Worm (Caenorhabditis elegans): ENCODE data around the gene ccdc-149.

The ccdc-149 gene

DNA sequence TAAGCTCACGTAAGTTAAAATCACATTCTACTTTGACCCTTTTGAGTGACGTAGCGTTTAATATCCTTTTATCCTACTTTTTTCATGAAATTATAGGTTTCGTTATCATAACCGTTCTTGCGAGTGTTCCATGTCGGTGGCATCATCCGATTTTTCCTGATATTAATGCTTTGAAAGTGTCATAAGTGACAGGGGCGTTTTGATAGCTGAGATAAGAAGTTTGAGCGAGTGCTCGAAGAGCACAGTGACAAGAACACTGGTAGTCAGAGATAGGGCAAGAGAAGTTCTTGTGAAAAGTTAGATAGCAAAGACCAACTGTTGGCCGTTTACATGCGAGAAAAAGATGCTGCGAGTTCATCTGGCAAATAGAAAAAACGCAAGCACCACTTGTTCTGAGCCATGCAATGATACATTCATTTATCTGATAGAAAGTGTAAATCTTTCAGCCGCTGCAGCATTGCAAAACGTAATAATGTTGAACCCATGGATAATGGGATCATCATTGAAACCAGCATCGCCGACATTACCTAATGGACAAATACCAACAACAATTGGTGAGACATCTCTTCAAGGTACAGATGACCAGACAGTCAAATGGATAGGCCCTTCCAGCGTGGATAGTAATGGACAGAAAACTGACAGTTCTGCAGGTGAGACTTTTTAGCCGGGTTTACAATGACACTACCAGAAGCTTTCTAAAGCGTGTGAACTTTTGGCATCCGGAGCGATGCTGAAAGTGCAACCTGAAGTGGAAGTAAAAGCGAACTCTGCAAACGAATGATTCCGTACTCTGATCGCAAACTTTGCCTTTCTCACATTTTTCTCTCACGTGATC is 30.0 kb downstream of the ccdc-149 start (continued):
- peak in 1 of 2 experiments; percentile 93 for TF ChIP-seq unc-62 (GFP tag; optimal IDR thresholded peaks at IDR 0.05 in 1 of 2)
- TF ChIP-seq unc-62 (tag; optimal IDR thresholded peaks at IDR 0.05), result no peak
- TF ChIP-seq ceh-28 (tag; optimal IDR thresholded peaks at IDR 0.05), result no peak
- no peak for TF ChIP-seq mdl-1 (tag; optimal IDR thresholded peaks at IDR 0.05)
- TF ChIP-seq lin-29 (GFP tag; IDR thresholded peaks at IDR 0.05), result no peak
- no peak for TF ChIP-seq madf-5 (GFP tag; IDR thresholded peaks at IDR 0.05)
- TF ChIP-seq Y5F2A.4 (GFP tag; optimal IDR thresholded peaks at IDR 0.05), result no peak
- TF ChIP-seq Y48G9A.11 (GFP tag; IDR thresholded peaks at IDR 0.05), result no peak
- TF ChIP-seq cey-2 (tag; optimal IDR thresholded peaks at IDR 0.05; ENCODE audit: borderline replicate concordance, insufficient read depth), result no peak
- no peak for TF ChIP-seq ztf-7 (tag; optimal IDR thresholded peaks at IDR 0.05)
- TF ChIP-seq duxl-1 (tag; optimal IDR thresholded peaks at IDR 0.05; ENCODE audit: poor library complexity), result no peak
- no peak for TF ChIP-seq R02D3.7 (tag; optimal IDR thresholded peaks at IDR 0.05)
- 0 out of 2 replicates have a peak, but pooled peaks have one; percentile 65 for TF ChIP-seq tra-1 (GFP tag; IDR thresholded peaks at IDR 0.05)
- no peak for TF ChIP-seq daf-12 (tag; optimal IDR thresholded peaks at IDR 0.05)
- TF ChIP-seq mes-2 (tag; optimal IDR thresholded peaks at IDR 0.05; ENCODE audit: poor library complexity, severe bottlenecking), result peak; percentile 51
- TF ChIP-seq F49E8.2 (tag; optimal IDR thresholded peaks at IDR 0.05; ENCODE audit: borderline replicate concordance), result no peak
- TF ChIP-seq daf-16 (GFP tag; optimal IDR thresholded peaks at IDR 0.05), result no peak
- peak; percentile 60 for TF ChIP-seq daf-16 (tag; optimal IDR thresholded peaks at IDR 0.05)
- no peak for TF ChIP-seq nhr-111 (GFP tag; optimal IDR thresholded peaks at IDR 0.05)
- TF ChIP-seq nhr-25 (tag; optimal IDR thresholded peaks at IDR 0.05; ENCODE audit: borderline replicate concordance, insufficient read depth), result no peak
- TF ChIP-seq nhr-11 (tag; optimal IDR thresholded peaks at IDR 0.05), result no peak
- TF ChIP-seq mxl-2 (GFP tag; conservative IDR thresholded peaks at IDR 0.05), result no peak
- 0 out of 2 replicates have a peak, but pooled peaks have one; percentile 37 for TF ChIP-seq nhr-41 (GFP tag; IDR thresholded peaks at IDR 0.05)
- no peak for TF ChIP-seq daf-8 (GFP tag; IDR thresholded peaks at IDR 0.05)

DNA sequence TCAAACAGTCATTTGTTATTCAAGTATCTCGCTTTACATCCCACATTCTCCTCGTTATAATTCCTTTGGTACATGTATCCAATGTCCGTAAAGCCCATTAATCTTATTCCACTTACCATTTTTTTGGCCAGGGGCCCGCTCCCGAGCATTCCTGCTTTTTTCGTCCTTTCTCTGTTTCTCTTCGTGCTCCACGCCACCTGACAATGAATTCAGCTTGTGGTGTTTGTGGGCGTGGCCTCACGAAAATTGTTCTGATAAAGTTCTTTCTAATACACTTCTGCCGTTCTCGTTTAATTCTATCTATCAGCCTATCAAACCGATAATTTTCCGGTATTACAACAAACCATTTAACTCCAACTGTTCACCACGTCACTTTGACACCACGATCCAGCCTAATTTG is 31.2 kb downstream of the ccdc-149 start:
- peak; percentile 41 for TF ChIP-seq dmd-6 (GFP tag; IDR thresholded peaks at IDR 0.05)
- TF ChIP-seq hlh-30 (tag; optimal IDR thresholded peaks at IDR 0.05; ENCODE audit: insufficient read depth), result peak; percentile 58
- TF ChIP-seq hlh-11 (tag; optimal IDR thresholded peaks at IDR 0.05), result peak; percentile 27
- peak in 1 of 2 experiments; percentile 50 for TF ChIP-seq unc-62 (GFP tag; optimal IDR thresholded peaks at IDR 0.05 in 1 of 2)
- no peak for TF ChIP-seq unc-62 (tag; optimal IDR thresholded peaks at IDR 0.05)
- no peak for TF ChIP-seq Y75B8A.6 (GFP tag; IDR thresholded peaks at IDR 0.05)
- TF ChIP-seq mes-2 (tag; optimal IDR thresholded peaks at IDR 0.05; ENCODE audit: poor library complexity, severe bottlenecking), result peak; percentile 2
- TF ChIP-seq nhr-237 (tag; optimal IDR thresholded peaks at IDR 0.05), result no peak

DNA sequence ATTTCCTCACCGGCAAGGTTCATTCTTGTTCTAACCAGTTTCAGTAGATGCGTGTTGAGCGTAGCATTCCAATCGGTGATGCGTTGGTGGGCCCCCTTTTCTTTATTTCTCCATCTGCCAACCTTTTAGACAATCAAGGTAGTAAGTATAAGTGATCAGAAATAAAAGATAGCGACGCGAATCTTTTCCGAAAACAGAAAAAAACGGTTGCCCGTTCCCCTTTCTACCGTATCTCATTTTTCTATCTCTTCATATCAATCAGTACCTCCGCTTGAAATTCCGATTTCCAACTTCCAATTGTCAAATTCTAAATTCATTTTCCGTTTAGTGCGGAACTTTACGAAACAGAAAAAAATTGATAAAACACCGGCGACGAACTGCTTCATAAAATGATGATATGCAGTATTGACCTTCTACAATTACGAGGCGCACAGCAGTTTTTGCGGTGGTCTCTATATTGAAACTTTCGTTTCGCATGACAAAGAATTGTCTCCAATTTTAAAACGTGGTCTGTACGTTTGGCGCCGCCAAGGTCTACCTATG is 31.9 kb downstream of the ccdc-149 start:
- TF ChIP-seq ces-1 (GFP tag; optimal IDR thresholded peaks at IDR 0.05), result no peak
- TF ChIP-seq unc-130 (GFP tag; optimal IDR thresholded peaks at IDR 0.05), result no peak
- TF ChIP-seq zip-11 (GFP tag; IDR thresholded peaks at IDR 0.05), result no peak
- TF ChIP-seq dpl-1 (GFP tag; optimal IDR thresholded peaks at IDR 0.05), result no peak
- no peak for TF ChIP-seq hmg-1.1 (GFP tag; IDR thresholded peaks at IDR 0.05)
- TF ChIP-seq mes-2 (tag; optimal IDR thresholded peaks at IDR 0.05; ENCODE audit: poor library complexity, severe bottlenecking), result peak; percentile 28
- no peak for TF ChIP-seq zfp-3 (GFP tag; conservative IDR thresholded peaks at IDR 0.05)
- no peak for TF ChIP-seq nhr-42 (GFP tag; IDR thresholded peaks at IDR 0.05)
- no peak for TF ChIP-seq R02D3.7 (tag; optimal IDR thresholded peaks at IDR 0.05)
- TF ChIP-seq pqm-1 (tag; optimal IDR thresholded peaks at IDR 0.05), result peak; percentile 35
- no peak for TF ChIP-seq madf-5 (GFP tag; IDR thresholded peaks at IDR 0.05)
- TF ChIP-seq dmd-6 (GFP tag; IDR thresholded peaks at IDR 0.05), result peak; percentile 18
- TF ChIP-seq ceh-82 (tag; optimal IDR thresholded peaks at IDR 0.05), result no peak
- peak; percentile 10 for TF ChIP-seq hlh-30 (tag; optimal IDR thresholded peaks at IDR 0.05; ENCODE audit: insufficient read depth)
- TF ChIP-seq saeg-2 (GFP tag; IDR thresholded peaks at IDR 0.05), result no peak
- TF ChIP-seq daf-16 (GFP tag; optimal IDR thresholded peaks at IDR 0.05), result no peak
- no peak for TF ChIP-seq daf-16 (tag; optimal IDR thresholded peaks at IDR 0.05)
- no peak for TF ChIP-seq ceh-32 (tag; optimal IDR thresholded peaks at IDR 0.05; ENCODE audit: poor library complexity)
- TF ChIP-seq unc-62 (GFP tag; optimal IDR thresholded peaks at IDR 0.05 in 1 of 2), result peak in 1 of 2 experiments; percentile 78
- no peak for TF ChIP-seq unc-62 (tag; optimal IDR thresholded peaks at IDR 0.05)
- peak; percentile 32 for TF ChIP-seq nhr-28 (tag; optimal IDR thresholded peaks at IDR 0.05)
- TF ChIP-seq mxl-3 (GFP tag; optimal IDR thresholded peaks at IDR 0.05), result peak; percentile 5
- TF ChIP-seq tra-1 (GFP tag; IDR thresholded peaks at IDR 0.05), result 0 out of 2 replicates have a peak, but pooled peaks have one; percentile 28
- peak; percentile 13 for TF ChIP-seq nhr-6 (tag; optimal IDR thresholded peaks at IDR 0.05)
- TF ChIP-seq aha-1 (tag), result peak; percentile 68

Measured in whole organism, L4 larva.